Fruit fly (Drosophila melanogaster) whole organism, wandering third instar larva: ENCODE data around the gene sno.

Experiments
- Abd-B ChIP-seq: fragments of >200 bp; optimal IDR thresholded peaks from 2 replicates; lab custom pipeline; 2017; ENCODE audit warnings: missing biosample characterization, missing genetic modification characterization
- CrebA ChIP-seq: fragments of 200-800 bp; sonication (Bioruptor generic); optimal IDR thresholded peaks from 2 replicates; lab custom pipeline; 2016; ENCODE audit warnings: missing biosample characterization, mild to moderate bottlenecking, missing genetic modification characterization, borderline replicate concordance
- Dfd ChIP-seq: fragments of >200 bp; optimal IDR thresholded peaks from 2 replicates; lab custom pipeline; 2017; ENCODE audit warnings: missing biosample characterization, missing genetic modification characterization
- GATAd ChIP-seq: sonication (Bioruptor generic); optimal IDR thresholded peaks from 2 replicates; lab custom pipeline; 2016; ENCODE audit warnings: missing biosample characterization, missing genetic modification characterization
- HLH106 ChIP-seq: fragments of 200-800 bp; optimal IDR thresholded peaks from 3 replicates; lab custom pipeline; 2019; ENCODE audit warnings: missing biosample characterization, mild to moderate bottlenecking, missing genetic modification characterization, moderate library complexity
- Hnf4 ChIP-seq: fragments of 200-800 bp; sonication (Bioruptor generic); optimal IDR thresholded peaks from 2 replicates; lab custom pipeline; 2016; ENCODE audit warnings: missing biosample characterization, mild to moderate bottlenecking, missing genetic modification characterization
- Hr78 ChIP-seq: fragments of >200 bp; optimal IDR thresholded peaks from 2 replicates; lab custom pipeline; 2017; ENCODE audit warnings: missing biosample characterization, missing genetic modification characterization
- Hr83 ChIP-seq: fragments of 200-300 bp; sonication (Bioruptor generic); optimal IDR thresholded peaks from 2 replicates; lab custom pipeline; 2016; ENCODE audit warnings: missing biosample characterization, mild to moderate bottlenecking, missing genetic modification characterization, moderate library complexity; ENCODE audit not compliant: poor library complexity, severe bottlenecking
- Mio ChIP-seq: sonication (Bioruptor generic); optimal IDR thresholded peaks from 2 replicates; lab custom pipeline; 2016; ENCODE audit warnings: missing biosample characterization, missing genetic modification characterization
- Myc ChIP-seq: fragments of >200 bp; optimal IDR thresholded peaks from 2 replicates; lab custom pipeline; 2017
- N ChIP-seq: fragments of >200 bp; optimal IDR thresholded peaks from 2 replicates; lab custom pipeline; 2018; ENCODE audit warnings: missing biosample characterization, missing external identifiers, missing genetic modification characterization
- OdsH ChIP-seq: fragments of 200-800 bp; sonication (Bioruptor generic); optimal IDR thresholded peaks from 2 replicates; lab custom pipeline; 2016; ENCODE audit warnings: missing biosample characterization, mild to moderate bottlenecking, missing genetic modification characterization
- Sp1 ChIP-seq: fragments of 200-800 bp; sonication (Bioruptor generic); optimal IDR thresholded peaks from 3 replicates; lab custom pipeline; 2019; ENCODE audit warnings: missing biosample characterization, mild to moderate bottlenecking, missing genetic modification characterization, moderate library complexity
- Vsx2 ChIP-seq: fragments of 200-300, 225-300 bp; sonication (Bioruptor generic); optimal IDR thresholded peaks from 2 replicates; lab custom pipeline; 2018; ENCODE audit warnings: missing biosample characterization, missing genetic modification characterization; ENCODE audit not compliant: partially characterized antibody
- br ChIP-seq: fragments of 200-800 bp; sonication (Bioruptor generic); optimal IDR thresholded peaks from 2 replicates; lab custom pipeline; 2016; ENCODE audit warnings: missing biosample characterization, missing genetic modification characterization
- brk ChIP-seq: fragments of 200-800 bp; sonication (Bioruptor generic); optimal IDR thresholded peaks from 2 replicates; lab custom pipeline; 2016; ENCODE audit warnings: missing biosample characterization, mild to moderate bottlenecking, missing genetic modification characterization
- dl ChIP-seq, 2 experiments: fragments of 175-275, 200-275 bp in 1 of 2; fragments of 200-275 bp in 1 of 2; sonication (Bioruptor generic); optimal IDR thresholded peaks; lab custom pipeline; 2018; ENCODE audit warnings: mild to moderate bottlenecking in 2 of 2, missing biosample characterization in 2 of 2, missing genetic modification characterization in 2 of 2, moderate library complexity in 2 of 2; ENCODE audit not compliant: partially characterized antibody in 2 of 2, insufficient read depth in 1 of 2
- dmrt93B ChIP-seq: fragments of 200-800 bp; sonication (Bioruptor generic); optimal IDR thresholded peaks from 2 replicates; lab custom pipeline; 2018; ENCODE audit warnings: missing biosample characterization, mild to moderate bottlenecking, missing genetic modification characterization
- foxo ChIP-seq, 2 experiments: fragments of 200-800 bp; sonication (Bioruptor generic); optimal IDR thresholded peaks; 2 replicates in 1 of 2; 3 replicates in 1 of 2; lab custom pipeline; 2016 to 2017; ENCODE audit warnings: missing biosample characterization in 2 of 2, missing genetic modification characterization in 2 of 2
- fru ChIP-seq: fragments of 200-800 bp; sonication (Bioruptor generic); optimal IDR thresholded peaks from 3 replicates; lab custom pipeline; 2016; ENCODE audit warnings: missing biosample characterization, mild to moderate bottlenecking, missing genetic modification characterization
- h ChIP-seq: fragments of 200-800 bp; sonication (Bioruptor generic); optimal IDR thresholded peaks from 3 replicates; lab custom pipeline; 2016; ENCODE audit warnings: missing biosample characterization, mild to moderate bottlenecking, missing genetic modification characterization
- jim ChIP-seq: fragments of 175-275, 200-325 bp; sonication (Bioruptor generic); optimal IDR thresholded peaks from 2 replicates; lab custom pipeline; 2016; ENCODE audit warnings: missing biosample characterization, mild to moderate bottlenecking, missing genetic modification characterization
- lola ChIP-seq: fragments of >200 bp; optimal IDR thresholded peaks from 2 replicates; lab custom pipeline; 2017; ENCODE audit warnings: missing biosample characterization, missing genetic modification characterization
- pan ChIP-seq: fragments of >200 bp; optimal IDR thresholded peaks from 2 replicates; lab custom pipeline; 2017
- psq ChIP-seq: fragments of 200-800 bp; sonication (Bioruptor generic); optimal IDR thresholded peaks from 3 replicates; lab custom pipeline; 2017; ENCODE audit warnings: missing biosample characterization, mild to moderate bottlenecking, missing genetic modification characterization, moderate library complexity
- rgr ChIP-seq: fragments of 200-800 bp; sonication (Bioruptor generic); optimal IDR thresholded peaks from 3 replicates; lab custom pipeline; 2016; ENCODE audit warnings: missing biosample characterization, mild to moderate bottlenecking, missing genetic modification characterization
- sage ChIP-seq: fragments of 200-800 bp; sonication (Bioruptor generic); optimal IDR thresholded peaks from 2 replicates; lab custom pipeline; 2016; ENCODE audit warnings: missing biosample characterization, mild to moderate bottlenecking, missing genetic modification characterization
- sv ChIP-seq: fragments of 200-800 bp; sonication (Bioruptor generic); optimal IDR thresholded peaks from 3 replicates; lab custom pipeline; 2016; ENCODE audit warnings: missing biosample characterization, missing genetic modification characterization
- usp ChIP-seq: fragments of >200 bp; optimal IDR thresholded peaks from 2 replicates; lab custom pipeline; 2017; ENCODE audit warnings: missing biosample characterization, missing genetic modification characterization
- woc ChIP-seq: sonication (Bioruptor generic); optimal IDR thresholded peaks from 2 replicates; lab custom pipeline; 2016; ENCODE audit warnings: missing biosample characterization, mild to moderate bottlenecking, missing genetic modification characterization

Gene sno

dm6 chrX:13212138-13212481 is 636 bp upstream of the sno start, which contains the start of gene REG:
REG (plus strand) TSS chrX:13212325.
- TF ChIP-seq dl (GFP tag; optimal IDR thresholded peaks at IDR 0.05; lab: Kevin White, UChicago; ENCODE audit: insufficient read depth in 1 of 2, partially characterized antibody in 2 of 2) (no peak), Sp1 (GFP tag; lab: Kevin White, UChicago) (no peak), h (GFP tag; lab: Kevin White, UChicago) (no peak), sv (GFP tag; lab: Kevin White, UChicago) (no peak), N (GFP tag; lab: Kevin White, UChicago) (no peak), Mio (GFP tag; lab: Kevin White, UChicago) (no peak), GATAd (GFP tag; lab: Kevin White, UChicago) (no peak), brk (GFP tag; lab: Kevin White, UChicago) (no peak), dmrt93B (no peak)

dm6 chrX:13210429-13210828 is 1.0 kb downstream of the sno start:
- TF ChIP-seq HLH106 = no peak
- no peak for TF ChIP-seq Abd-B (GFP tag; lab: Kevin White, UChicago)
- TF ChIP-seq brk (GFP tag; lab: Kevin White, UChicago) = no peak
- TF ChIP-seq br (GFP tag; lab: Kevin White, UChicago) = no peak
- no peak for TF ChIP-seq woc (GFP tag; lab: Kevin White, UChicago)
- TF ChIP-seq psq (GFP tag; lab: Kevin White, UChicago) = no peak
- no peak for TF ChIP-seq Hnf4
- no peak for TF ChIP-seq lola
- TF ChIP-seq Myc (lab: Kevin White, UChicago) = no peak
- no peak for TF ChIP-seq Hr78 (GFP tag; lab: Kevin White, UChicago)
- TF ChIP-seq usp = no peak
- TF ChIP-seq OdsH (GFP tag; lab: Kevin White, UChicago) = no peak

dm6 chrX:13209410-13209809 is 2.1 kb downstream of the sno start:
- TF ChIP-seq fru (GFP tag; lab: Kevin White, UChicago) (no peak), Sp1 (GFP tag; lab: Kevin White, UChicago) (peak; percentile 53)

dm6 chrX:13208554-13208953 is 2.9 kb downstream of the sno start:
- TF ChIP-seq Hr83 (GFP tag; lab: Kevin White, UChicago) = no peak
- TF ChIP-seq sage (GFP tag; lab: Kevin White, UChicago) = no peak
- no peak for TF ChIP-seq sv (GFP tag; lab: Kevin White, UChicago)
- TF ChIP-seq fru (GFP tag; lab: Kevin White, UChicago) = no peak
- TF ChIP-seq Hnf4 = no peak
- TF ChIP-seq usp = no peak
- TF ChIP-seq Dfd (GFP tag; lab: Kevin White, UChicago) = no peak
- TF ChIP-seq br (GFP tag; lab: Kevin White, UChicago) = no peak

- TF ChIP-seq CrebA (GFP tag; lab: Kevin White, UChicago) = no peak
- peak; percentile 6 for TF ChIP-seq psq (GFP tag; lab: Kevin White, UChicago)
- TF ChIP-seq fru (GFP tag; lab: Kevin White, UChicago) = no peak
- peak; percentile 17 for TF ChIP-seq HLH106
- TF ChIP-seq rgr (GFP tag; lab: Kevin White, UChicago) = peak; percentile 1
- no peak for TF ChIP-seq jim (GFP tag; lab: Kevin White, UChicago)
- no peak for TF ChIP-seq sv (GFP tag; lab: Kevin White, UChicago)
- no peak for TF ChIP-seq Dfd (GFP tag; lab: Kevin White, UChicago)
- TF ChIP-seq N (GFP tag; lab: Kevin White, UChicago) = no peak
- no peak for TF ChIP-seq Sp1 (GFP tag; lab: Kevin White, UChicago)
- no peak for TF ChIP-seq foxo (GFP tag; optimal IDR thresholded peaks at IDR 0.05; lab: Kevin White, UChicago)
- no peak for TF ChIP-seq OdsH (GFP tag; lab: Kevin White, UChicago)
- no peak for TF ChIP-seq pan (lab: Kevin White, UChicago)
- TF ChIP-seq sage (GFP tag; lab: Kevin White, UChicago) = no peak
- no peak for TF ChIP-seq dmrt93B
Measured at dm6 chrX:13208075-13208474, 3.4 kb downstream of the sno start.

- TF ChIP-seq Sp1 (GFP tag; lab: Kevin White, UChicago) = no peak
- TF ChIP-seq Vsx2 (GFP tag; lab: Kevin White, UChicago) = no peak
- TF ChIP-seq Hr83 (GFP tag; lab: Kevin White, UChicago) = no peak
- no peak for TF ChIP-seq Myc (lab: Kevin White, UChicago)
- TF ChIP-seq CrebA (GFP tag; lab: Kevin White, UChicago) = no peak
Measured at dm6 chrX:13204718-13205117, 6.8 kb downstream of the sno start.
